Worm (Caenorhabditis elegans) whole organism, L4 larva: ENCODE measurements around the gene F22F7.11.

Experiments used
- F10B5.3 ChIP-seq: sonication (generic microtip); optimal IDR thresholded peaks from 2 replicates; lab custom pipeline; 2016; ENCODE audit warnings: mild to moderate bottlenecking, missing genetic modification characterization, missing compliant biosample characterization
- ces-1 ChIP-seq: fragments of 150-350 bp; sonication (generic microtip); optimal IDR thresholded peaks from 4 replicates; lab custom pipeline; 2014; ENCODE audit warnings: missing biosample characterization, missing genetic modification reagents, missing genetic modification characterization
- duxl-1 ChIP-seq: sonication (generic microtip); optimal IDR thresholded peaks from 2 replicates; lab custom pipeline; 2016; ENCODE audit warnings: mild to moderate bottlenecking, missing genetic modification characterization, moderate library complexity, missing compliant biosample characterization; ENCODE audit not compliant: poor library complexity
- fkh-10 ChIP-seq: fragments of 150-350 bp; optimal IDR thresholded peaks from 2 replicates; lab custom pipeline; 2014; ENCODE audit warnings: missing biosample characterization, missing genetic modification reagents, missing genetic modification characterization
- hif-1 ChIP-seq, 2 experiments: sonication (generic microtip); optimal IDR thresholded peaks; 2 replicates each; lab custom pipeline; 2016 to 2017; ENCODE audit warnings: missing compliant biosample characterization in 2 of 2, missing genetic modification characterization in 2 of 2, missing genetic modification reagents in 2 of 2, missing genotype in 2 of 2, mild to moderate bottlenecking in 1 of 2
- lin-15B ChIP-seq: fragments of 150-350 bp; sonication (generic microtip); optimal IDR thresholded peaks from 3 replicates; lab custom pipeline; 2014; ENCODE audit warnings: missing biosample characterization, missing genetic modification characterization
- lsy-2 ChIP-seq, 2 experiments: fragments of 150-350 bp in 1 of 2; sonication (generic microtip) in 1 of 2; optimal IDR thresholded peaks; 2 replicates each; lab custom pipeline; 2014 to 2017; ENCODE audit warnings: missing biosample characterization in 2 of 2, missing genetic modification characterization in 2 of 2
- madf-9 ChIP-seq: fragments of 200-800 bp; sonication (Bioruptor generic); conservative IDR thresholded peaks from 2 replicates; pipeline ENCODE4 v1.3.6; 2022; ENCODE audit warnings: missing genetic modification reagents, missing genetic modification characterization, missing compliant biosample characterization
- mes-2 ChIP-seq: sonication (generic microtip); optimal IDR thresholded peaks from 2 replicates; lab custom pipeline; 2016; ENCODE audit warnings: missing genotype, mild to moderate bottlenecking, missing genetic modification characterization, missing compliant biosample characterization; ENCODE audit not compliant: poor library complexity, severe bottlenecking
- nhr-102 ChIP-seq: sonication (generic microtip); optimal IDR thresholded peaks from 2 replicates; lab custom pipeline; 2016; ENCODE audit warnings: mild to moderate bottlenecking, missing genetic modification characterization, moderate library complexity, missing compliant biosample characterization
- nhr-28 ChIP-seq: fragments of 150-350 bp; optimal IDR thresholded peaks from 2 replicates; lab custom pipeline; 2014; ENCODE audit warnings: missing biosample characterization, missing genetic modification characterization
- pha-4 ChIP-seq, 2 experiments: fragments of 150-350 bp in 1 of 2; fragments of 200-800 bp in 1 of 2; sonication (Bioruptor generic) in 1 of 2; IDR thresholded peaks in 1 of 2; optimal IDR thresholded peaks in 1 of 2; 2 replicates each; pipeline versions ENCODE4 v1.3.6 to Lab custom; 2014 to 2022; ENCODE audit warnings: missing genetic modification characterization in 2 of 2, missing genetic modification reagents in 2 of 2, missing biosample characterization in 1 of 2, missing compliant biosample characterization in 1 of 2
- spr-3 ChIP-seq: fragments of 200-800 bp; sonication (Bioruptor generic); optimal IDR thresholded peaks from 2 replicates; lab custom pipeline; 2018; ENCODE audit warnings: mild to moderate bottlenecking, missing genetic modification characterization, missing compliant biosample characterization
- unc-62 ChIP-seq, 3 experiments: fragments of 150-350 bp in 1 of 3; sonication (generic microtip); optimal IDR thresholded peaks in 2 of 3; peaks in 1 of 3; 1 replicate in 1 of 3; 2 replicates in 2 of 3; lab custom pipeline; 2014 to 2017; ENCODE audit warnings: missing biosample characterization in 3 of 3, missing genetic modification characterization in 3 of 3, missing genetic modification reagents in 3 of 3, missing genotype in 1 of 3

DNA sequence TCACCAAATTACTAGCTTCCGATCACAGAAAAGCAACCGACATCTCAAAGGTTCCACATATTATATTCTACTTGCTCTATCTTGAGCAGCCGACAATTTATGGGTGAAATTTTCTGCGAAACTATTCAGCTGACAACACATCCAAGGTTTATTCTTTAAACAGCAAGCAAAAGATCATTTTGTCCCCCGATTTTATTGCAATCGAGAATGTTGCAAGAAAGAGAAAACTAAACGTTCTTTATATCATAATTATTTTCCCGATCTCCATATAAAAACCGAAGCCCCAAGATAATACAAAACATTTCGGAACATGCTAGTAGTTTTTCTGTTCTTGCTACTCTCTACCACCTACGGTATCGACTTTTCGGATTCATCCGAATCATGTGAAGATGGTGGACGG, 23.9 kb upstream of the F22F7.11 start, which contains the start of gene clec-207:
- TF ChIP-seq nhr-28 (tag; lab: Kevin White, UChicago) (no peak), fkh-10 (GFP tag; lab: Kevin White, UChicago) (no peak), hif-1 (tag; optimal IDR thresholded peaks at IDR 0.05; lab: Kevin White, UChicago) (no peak), duxl-1 (tag; lab: Kevin White, UChicago) (no peak), spr-3 (GFP tag; lab: Kevin White, UChicago) (no peak), ces-1 (GFP tag; lab: Kevin White, UChicago) (no peak), unc-62 (GFP tag; optimal IDR thresholded peaks at IDR 0.05 in 1 of 2; lab: Kevin White, UChicago) (no peak), unc-62 (tag; optimal IDR thresholded peaks at IDR 0.05; lab: Kevin White, UChicago) (no peak), F10B5.3 (tag; lab: Kevin White, UChicago) (no peak), mes-2 (tag; lab: Kevin White, UChicago) (no peak), pha-4 (GFP tag; IDR thresholded peaks at IDR 0.05; lab: Robert Waterston, UW) (no peak), pha-4 (tag; optimal IDR thresholded peaks at IDR 0.05; lab: Kevin White, UChicago) (no peak), nhr-102 (no peak), lsy-2 (tag; optimal IDR thresholded peaks at IDR 0.05; lab: Kevin White, UChicago) (no peak), madf-9 (GFP tag; lab: Robert Waterston, UW) (no peak), lin-15B (tag; lab: Kevin White, UChicago) (no peak)
